Fruit fly (Drosophila melanogaster) whole organism, embryonic: Measurements from ENCODE around the gene Psf2.

Experiments used
- CG12299 ChIP-seq: fragments of 200-800 bp; sonication (Bioruptor generic); optimal IDR thresholded peaks from 2 replicates; lab custom pipeline; 2018; ENCODE audit warnings: missing biosample characterization, mild to moderate bottlenecking, missing genetic modification characterization
- Fer3 ChIP-seq: fragments of 200-800 bp; sonication (Bioruptor generic); optimal IDR thresholded peaks from 2 replicates; lab custom pipeline; 2018; ENCODE audit warnings: missing biosample characterization, mild to moderate bottlenecking, missing genetic modification characterization, moderate library complexity
- Hr78 ChIP-seq, 2 experiments: fragments of 200-800 bp in 1 of 2; fragments of >200 bp in 1 of 2; sonication (Bioruptor generic) in 1 of 2; optimal IDR thresholded peaks; 2 replicates each; lab custom pipeline; 2017 to 2019; ENCODE audit warnings: missing biosample characterization in 2 of 2, missing genetic modification characterization in 2 of 2, mild to moderate bottlenecking in 1 of 2, moderate library complexity in 1 of 2
- Lim3 ChIP-seq: fragments of 200-800 bp; sonication (Bioruptor generic); IDR thresholded peaks from 2 replicates; pipeline ENCODE4 v1.3.6; 2022; ENCODE audit warnings: missing biosample characterization, missing genetic modification characterization
- bab2 ChIP-seq: fragments of 200-800 bp; sonication (Bioruptor generic); optimal IDR thresholded peaks from 2 replicates; lab custom pipeline; 2016; ENCODE audit warnings: missing biosample characterization, missing genetic modification characterization
- ftz-f1 ChIP-seq: fragments of 200-800 bp; sonication (Bioruptor generic); optimal IDR thresholded peaks from 2 replicates; lab custom pipeline; 2016; ENCODE audit warnings: missing biosample characterization, missing genetic modification characterization
- hth ChIP-seq: fragments of >200 bp; optimal IDR thresholded peaks from 2 replicates; lab custom pipeline; 2017; ENCODE audit warnings: inconsistent platforms

- TF ChIP-seq bab2 (GFP tag; lab: Kevin White, UChicago) (no peak), Hr78 (GFP tag; optimal IDR thresholded peaks at IDR 0.05; lab: Kevin White, UChicago) (no peak), CG12299 (tag; lab: Kevin White, UChicago) (no peak), hth (lab: Kevin White, UChicago) (no peak), Lim3 (GFP tag; lab: Robert Waterston, UW) (no peak), ftz-f1 (GFP tag; lab: Kevin White, UChicago) (no peak), Fer3 (no peak)
Measured at dm6 chr2L:4370007-4370521, 17.1 kb downstream of the Psf2 start.
